Worm (Caenorhabditis elegans) whole organism, early embryonic: ENCODE results near the gene ZK177.11.

Experiments
- B0310.2 ChIP-seq: sonication (generic microtip); optimal IDR thresholded peaks from 2 replicates; lab custom pipeline; 2016; ENCODE audit warnings: mild to moderate bottlenecking, missing genetic modification characterization, missing compliant biosample characterization
- F13C5.2 ChIP-seq: sonication (generic microtip); optimal IDR thresholded peaks from 2 replicates; lab custom pipeline; 2017; ENCODE audit warnings: mild to moderate bottlenecking, missing genetic modification characterization, inconsistent platforms, missing compliant biosample characterization
- aly-1 ChIP-seq: sonication (generic microtip); optimal IDR thresholded peaks from 2 replicates; lab custom pipeline; 2016; ENCODE audit warnings: missing genetic modification characterization, missing compliant biosample characterization
- ama-1 ChIP-seq: fragments of 150-350 bp; optimal IDR thresholded peaks from 2 replicates; lab custom pipeline; 2014
- ceh-13 ChIP-seq: fragments of 200-800 bp; sonication (Bioruptor generic); optimal IDR thresholded peaks from 2 replicates; lab custom pipeline; 2018; ENCODE audit warnings: mild to moderate bottlenecking, missing genetic modification characterization, missing compliant biosample characterization
- ceh-36 ChIP-seq: sonication (generic microtip); optimal IDR thresholded peaks from 2 replicates; lab custom pipeline; 2016; ENCODE audit warnings: missing genetic modification characterization, inconsistent platforms, missing compliant biosample characterization
- ets-7 ChIP-seq: sonication (generic microtip); optimal IDR thresholded peaks from 2 replicates; lab custom pipeline; 2016; ENCODE audit warnings: missing genotype, missing genetic modification characterization, missing compliant biosample characterization
- flt-1 ChIP-seq: fragments of 200-800 bp; sonication (Bioruptor generic); IDR thresholded peaks from 2 replicates; pipeline ENCODE4 v1.3.6; 2022; ENCODE audit warnings: missing genetic modification characterization, missing compliant biosample characterization
- hmbx-1 ChIP-seq: sonication (generic microtip); optimal IDR thresholded peaks from 2 replicates; lab custom pipeline; 2016; ENCODE audit warnings: mild to moderate bottlenecking, missing genetic modification characterization, missing compliant biosample characterization
- hmg-4 ChIP-seq: fragments of 200-800 bp; sonication (Bioruptor generic); optimal IDR thresholded peaks from 2 replicates; lab custom pipeline; 2018; ENCODE audit warnings: mild to moderate bottlenecking, missing genetic modification characterization, missing compliant biosample characterization
- hnd-1 ChIP-seq: sonication (generic microtip); optimal IDR thresholded peaks from 2 replicates; lab custom pipeline; 2016; ENCODE audit warnings: missing genetic modification characterization, missing compliant biosample characterization
- pes-1 ChIP-seq: fragments of 200-800 bp; sonication (Bioruptor generic); IDR thresholded peaks from 2 replicates; pipeline ENCODE4 v1.3.6; 2022; ENCODE audit warnings: missing genetic modification reagents, missing genetic modification characterization, missing compliant biosample characterization
- scrt-1 ChIP-seq: fragments of 200-800 bp; sonication (Bioruptor generic); IDR thresholded peaks from 2 replicates; pipeline ENCODE4 v1.3.6; 2022; ENCODE audit warnings: missing genetic modification characterization, missing compliant biosample characterization
- sea-1 ChIP-seq: fragments of 200-800 bp; sonication (Bioruptor generic); conservative IDR thresholded peaks from 2 replicates; pipeline ENCODE4 v1.3.6; 2022; ENCODE audit warnings: missing genetic modification characterization, missing compliant biosample characterization
- tbx-11 ChIP-seq: fragments of 200-800 bp; sonication (Bioruptor generic); IDR thresholded peaks from 2 replicates; pipeline ENCODE4 v1.3.6; 2022; ENCODE audit warnings: missing genetic modification characterization, missing compliant biosample characterization
- tbx-37 ChIP-seq: fragments of 200-800 bp; sonication (Bioruptor generic); conservative IDR thresholded peaks from 2 replicates; pipeline ENCODE4 v1.3.6; 2022; ENCODE audit warnings: missing genetic modification reagents, missing genetic modification characterization, missing compliant biosample characterization
- tra-4 ChIP-seq: sonication (generic microtip); optimal IDR thresholded peaks from 2 replicates; lab custom pipeline; 2017; ENCODE audit warnings: missing genetic modification characterization, missing compliant biosample characterization

Gene ZK177.11

ce11 chrII:5496375-5496774, 26.4 kb upstream of the ZK177.11 start, which contains the start of gene F12A10.1:
F12A10.1 (plus strand) TSS chrII:5496540.
- TF ChIP-seq ama-1 (lab: Kevin White, UChicago) (no peak), scrt-1 (no peak), B0310.2 (no peak), pes-1 (no peak), flt-1 (GFP tag; lab: Robert Waterston, UW) (no peak), tra-4 (no peak), tbx-37 (GFP tag; lab: Robert Waterston, UW) (no peak), hmbx-1 (tag; lab: Kevin White, UChicago) (no peak), ceh-36 (tag; lab: Kevin White, UChicago) (no peak), sea-1 (GFP tag; lab: Robert Waterston, UW) (no peak), aly-1 (tag; lab: Kevin White, UChicago) (no peak), F13C5.2 (tag; lab: Kevin White, UChicago) (no peak), tbx-11 (GFP tag; lab: Robert Waterston, UW) (no peak), hmg-4 (GFP tag; lab: Kevin White, UChicago) (no peak), ets-7 (tag; lab: Kevin White, UChicago) (no peak), ceh-13 (GFP tag; lab: Kevin White, UChicago) (no peak), hnd-1 (tag; lab: Kevin White, UChicago) (no peak)

- TF ChIP-seq tbx-37 (GFP tag; lab: Robert Waterston, UW) (no peak), ceh-36 (tag; lab: Kevin White, UChicago) (no peak), ceh-13 (GFP tag; lab: Kevin White, UChicago) (no peak), ama-1 (lab: Kevin White, UChicago) (no peak), F13C5.2 (tag; lab: Kevin White, UChicago) (no peak)
These were observed 25.2 kb upstream of the ZK177.11 start for ce11 chrII:5497541-5497940.

ce11 chrII:5498156-5498739, 24.5 kb upstream of the ZK177.11 start, which contains the start of the genes suex-1 and F12A10.9:
suex-1 (minus strand) TSS chrII:5498256.
F12A10.9 (plus strand) TSS chrII:5498689.
- TF ChIP-seq aly-1 (tag; lab: Kevin White, UChicago), result no peak

ce11 chrII:5500470-5500869, 22.3 kb upstream of the ZK177.11 start, which contains the start of gene fzy-1:
fzy-1 (plus strand) TSS chrII:5500770.
- TF ChIP-seq ceh-13 (GFP tag; lab: Kevin White, UChicago), result no peak
- TF ChIP-seq ama-1 (lab: Kevin White, UChicago), result no peak
- TF ChIP-seq ets-7 (tag; lab: Kevin White, UChicago), result no peak
- no peak for TF ChIP-seq tbx-37 (GFP tag; lab: Robert Waterston, UW)
- no peak for TF ChIP-seq F13C5.2 (tag; lab: Kevin White, UChicago)
- no peak for TF ChIP-seq hmg-4 (GFP tag; lab: Kevin White, UChicago)
- no peak for TF ChIP-seq hnd-1 (tag; lab: Kevin White, UChicago)
- TF ChIP-seq tbx-11 (GFP tag; lab: Robert Waterston, UW), result no peak
- no peak for TF ChIP-seq pes-1
- no peak for TF ChIP-seq ceh-36 (tag; lab: Kevin White, UChicago)
- no peak for TF ChIP-seq sea-1 (GFP tag; lab: Robert Waterston, UW)
- TF ChIP-seq hmbx-1 (tag; lab: Kevin White, UChicago), result no peak
- TF ChIP-seq flt-1 (GFP tag; lab: Robert Waterston, UW), result no peak
- no peak for TF ChIP-seq B0310.2
- TF ChIP-seq aly-1 (tag; lab: Kevin White, UChicago), result no peak
- no peak for TF ChIP-seq tra-4
- no peak for TF ChIP-seq scrt-1

- TF ChIP-seq tbx-37 (GFP tag; lab: Robert Waterston, UW) (no peak), tra-4 (no peak), ets-7 (tag; lab: Kevin White, UChicago) (no peak), B0310.2 (no peak), ceh-13 (GFP tag; lab: Kevin White, UChicago) (no peak), F13C5.2 (tag; lab: Kevin White, UChicago) (no peak), hmbx-1 (tag; lab: Kevin White, UChicago) (no peak), sea-1 (GFP tag; lab: Robert Waterston, UW) (no peak), pes-1 (no peak)
These were observed 21.6 kb upstream of the ZK177.11 start, which contains the start of gene F12A10.8 for ce11 chrII:5500986-5501657. F12A10.8 (minus strand) TSS chrII:5501064.

- TF ChIP-seq ama-1 (lab: Kevin White, UChicago) (no peak), scrt-1 (no peak), tra-4 (no peak), ceh-13 (GFP tag; lab: Kevin White, UChicago) (no peak), ets-7 (tag; lab: Kevin White, UChicago) (no peak), B0310.2 (no peak), sea-1 (GFP tag; lab: Robert Waterston, UW) (no peak), tbx-37 (GFP tag; lab: Robert Waterston, UW) (no peak)
These were observed 19.0 kb upstream of the ZK177.11 start, which contains the start of gene cyp-44A1 for ce11 chrII:5503760-5504159. cyp-44A1 (plus strand) TSS chrII:5504044.

- TF ChIP-seq aly-1 (tag; lab: Kevin White, UChicago) (no peak), hmbx-1 (tag; lab: Kevin White, UChicago) (no peak), tra-4 (no peak), hmg-4 (GFP tag; lab: Kevin White, UChicago) (no peak), F13C5.2 (tag; lab: Kevin White, UChicago) (no peak), pes-1 (no peak)
These were observed 16.9 kb upstream of the ZK177.11 start, which contains the start of gene npp-24 for ce11 chrII:5505820-5506287. npp-24 (plus strand) TSS chrII:5505870.
